Fruit fly (Drosophila melanogaster): Measurements from ENCODE around the gene CG7295.
A peak's percentile ranks its signal among the peaks of the same experiment; 100 is the strongest.

The CG7295 gene

DNA sequence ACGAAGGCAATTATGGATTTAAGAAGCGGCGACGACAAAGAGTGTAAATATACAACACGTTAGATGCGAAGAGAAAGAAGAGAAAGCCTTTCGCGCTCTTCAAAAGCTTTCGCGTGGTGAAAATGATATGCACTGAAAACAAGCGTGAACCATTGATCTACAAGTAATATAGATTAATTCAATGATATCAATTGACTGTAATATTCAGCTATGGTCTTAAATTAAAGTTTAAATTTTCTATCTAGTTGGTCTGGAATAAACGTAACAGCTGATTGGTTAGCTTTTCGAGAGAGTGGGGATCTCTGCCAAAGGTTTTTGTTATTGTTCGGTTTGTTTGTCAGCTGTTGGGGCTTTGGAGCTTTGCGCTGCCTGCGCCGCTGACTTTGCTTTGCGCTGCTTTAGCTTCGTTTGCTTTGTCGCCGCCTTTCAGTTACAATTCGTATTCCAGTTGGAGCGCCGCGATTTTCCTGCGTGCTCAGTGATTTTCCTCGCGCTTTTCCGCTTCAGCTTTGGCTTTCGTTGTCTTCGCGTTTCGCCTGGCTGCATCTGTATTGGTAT lies 41.8 kb downstream of the CG7295 start (continued):
- TF ChIP-seq CG7368 (GFP tag; optimal IDR thresholded peaks at IDR 0.05) (peak; percentile 31), Hr39 (GFP tag; optimal IDR thresholded peaks at IDR 0.05) (peak; percentile 17), Sox102F (GFP tag; optimal IDR thresholded peaks at IDR 0.05) (peak; percentile 68), vri (GFP tag; optimal IDR thresholded peaks at IDR 0.05) (peak; percentile 57), CG4318 (GFP tag; optimal IDR thresholded peaks at IDR 0.05) (no peak), Sox14 (GFP tag; optimal IDR thresholded peaks at IDR 0.05) (peak; percentile 21), Eip78C (GFP tag) (peak; percentile 87), fkh (GFP tag; optimal IDR thresholded peaks at IDR 0.05) (peak; percentile 32), svp (GFP tag) (peak; percentile 75), CG6808 (GFP tag; optimal IDR thresholded peaks at IDR 0.05) (no peak), cyc (GFP tag; optimal IDR thresholded peaks at IDR 0.05) (peak; percentile 22), CG11762 (GFP tag; optimal IDR thresholded peaks at IDR 0.05; ENCODE audit: insufficient read depth) (no peak), Ets21C (GFP tag; optimal IDR thresholded peaks at IDR 0.05) (peak; percentile 5), CG32006 (GFP tag; optimal IDR thresholded peaks at IDR 0.05) (peak; percentile 57), CG11294 (GFP tag; IDR thresholded peaks at IDR 0.05) (no peak), Blimp-1 (GFP tag; optimal IDR thresholded peaks at IDR 0.05) (no peak), CG6792 (GFP tag; optimal IDR thresholded peaks at IDR 0.05) (peak; percentile 36), CG6163 (GFP tag; IDR thresholded peaks at IDR 0.05) (peak; percentile 66), Ets96B (tag; optimal IDR thresholded peaks at IDR 0.05) (peak; percentile 18), Hr38 (GFP tag; optimal IDR thresholded peaks at IDR 0.05) (no peak), eg (GFP tag; IDR thresholded peaks at IDR 0.05) (peak; percentile 74), Eip75B (GFP tag; optimal IDR thresholded peaks at IDR 0.05) (no peak)

DNA sequence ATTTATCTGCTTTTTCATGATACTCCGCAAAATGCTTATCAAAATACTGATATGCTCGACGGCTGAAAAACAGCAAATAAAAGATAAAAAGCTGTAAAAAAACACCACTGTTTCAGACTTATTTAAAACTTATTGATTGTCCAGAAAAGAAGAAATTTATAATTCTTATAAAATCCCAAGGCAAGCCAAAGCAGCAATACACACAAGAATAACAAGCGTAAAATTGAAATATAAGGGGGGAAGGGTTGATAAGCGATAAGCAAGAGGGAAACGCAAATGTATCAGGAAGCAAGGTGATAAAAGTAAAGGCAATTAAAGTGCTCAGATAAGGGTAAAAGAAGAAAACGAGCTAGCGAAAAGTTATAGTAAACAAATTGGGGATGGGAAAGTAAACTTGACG lies 42.9 kb downstream of the CG7295 start:
- TF ChIP-seq cyc (GFP tag; optimal IDR thresholded peaks at IDR 0.05), result no peak
- peak; percentile 40 for TF ChIP-seq vri (GFP tag; optimal IDR thresholded peaks at IDR 0.05)
- peak; percentile 35 for TF ChIP-seq fkh (GFP tag; optimal IDR thresholded peaks at IDR 0.05)
- TF ChIP-seq CG11294 (GFP tag; IDR thresholded peaks at IDR 0.05), result no peak

dm6 chr2L:1913047-1913760 lies 43.6 kb downstream of the CG7295 start:
- TF ChIP-seq fd85E (GFP tag; optimal IDR thresholded peaks at IDR 0.05), result no peak
- TF ChIP-seq CG8319 (GFP tag; optimal IDR thresholded peaks at IDR 0.05), result no peak
- no peak for TF ChIP-seq vri (GFP tag; optimal IDR thresholded peaks at IDR 0.05)
- TF ChIP-seq lz (GFP tag; optimal IDR thresholded peaks at IDR 0.05), result no peak
- TF ChIP-seq CG8632 (GFP tag; optimal IDR thresholded peaks at IDR 0.05), result no peak
- no peak for TF ChIP-seq CG10669 (GFP tag; optimal IDR thresholded peaks at IDR 0.05)
- 0 out of 2 replicates have a peak, but pooled peaks have one; percentile 19 for TF ChIP-seq CG15336 (GFP tag; IDR thresholded peaks at IDR 0.05)
- peak; percentile 1 for TF ChIP-seq net (GFP tag; optimal IDR thresholded peaks at IDR 0.05)
- TF ChIP-seq fkh (GFP tag; optimal IDR thresholded peaks at IDR 0.05), result peak; percentile 49
- no peak for TF ChIP-seq CG6163 (GFP tag; IDR thresholded peaks at IDR 0.05)
- TF ChIP-seq CG9139 (GFP tag; optimal IDR thresholded peaks at IDR 0.05), result no peak
- TF ChIP-seq svp (GFP tag), result peak; percentile 48
- no peak for TF ChIP-seq Eip93F (GFP tag; optimal IDR thresholded peaks at IDR 0.05)
- no peak for TF ChIP-seq CG6792 (GFP tag; optimal IDR thresholded peaks at IDR 0.05)
- no peak for TF ChIP-seq CG32006 (GFP tag; optimal IDR thresholded peaks at IDR 0.05)
- TF ChIP-seq Smox (GFP tag; optimal IDR thresholded peaks at IDR 0.05), result no peak

DNA sequence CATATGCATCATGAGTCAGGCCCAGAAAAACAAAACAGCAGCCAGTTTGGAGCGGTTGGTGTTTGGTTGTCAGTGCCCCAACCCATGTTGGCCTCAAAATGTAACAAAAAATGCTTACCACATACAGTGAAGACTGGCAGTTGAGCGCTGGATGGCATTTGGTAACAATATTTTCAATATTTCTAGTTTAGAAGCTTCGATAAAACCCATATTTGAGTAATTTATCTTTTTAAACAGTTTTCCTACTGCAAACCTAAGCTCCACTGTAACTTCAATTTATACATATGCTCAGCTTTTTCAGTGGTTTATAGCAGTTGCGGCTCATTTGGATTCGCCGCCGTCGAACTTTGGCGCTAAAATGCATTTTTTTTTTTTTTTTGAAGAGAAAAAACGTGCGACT lies 46.9 kb downstream of the CG7295 start:
- TF ChIP-seq CG7368 (GFP tag; optimal IDR thresholded peaks at IDR 0.05) (no peak), Ets21C (GFP tag; optimal IDR thresholded peaks at IDR 0.05) (no peak), salr (GFP tag; optimal IDR thresholded peaks at IDR 0.05) (no peak), net (GFP tag; optimal IDR thresholded peaks at IDR 0.05) (peak; percentile 56), eg (GFP tag; IDR thresholded peaks at IDR 0.05) (peak; percentile 94), CG15336 (GFP tag; IDR thresholded peaks at IDR 0.05) (peak; percentile 88), Hr38 (GFP tag; optimal IDR thresholded peaks at IDR 0.05) (peak; percentile 56), acj6 (GFP tag; optimal IDR thresholded peaks at IDR 0.05) (peak; percentile 7), Sox102F (GFP tag; optimal IDR thresholded peaks at IDR 0.05) (peak; percentile 6), Eip78C (GFP tag) (peak; percentile 71), CG3032 (tag; optimal IDR thresholded peaks at IDR 0.05) (no peak), fkh (GFP tag; optimal IDR thresholded peaks at IDR 0.05) (no peak), CG11294 (GFP tag; IDR thresholded peaks at IDR 0.05) (peak; percentile 80), CG8319 (GFP tag; optimal IDR thresholded peaks at IDR 0.05) (no peak), CG16779 (tag; optimal IDR thresholded peaks at IDR 0.05) (no peak), dac (GFP tag; optimal IDR thresholded peaks at IDR 0.05) (peak; percentile 47), OdsH (GFP tag; optimal IDR thresholded peaks at IDR 0.05) (peak; percentile 71), Met (GFP tag; optimal IDR thresholded peaks at IDR 0.05) (no peak), CG8632 (GFP tag; optimal IDR thresholded peaks at IDR 0.05) (no peak), fd85E (GFP tag; optimal IDR thresholded peaks at IDR 0.05) (no peak), CG10631 (GFP tag; optimal IDR thresholded peaks at IDR 0.05) (no peak), esn (GFP tag; optimal IDR thresholded peaks at IDR 0.05) (peak; percentile 25), CG10669 (GFP tag; optimal IDR thresholded peaks at IDR 0.05) (no peak), Sox14 (GFP tag; optimal IDR thresholded peaks at IDR 0.05) (no peak), CG6163 (GFP tag; IDR thresholded peaks at IDR 0.05) (peak; percentile 58; the same call in 2 of the 3 replicates)

Data from whole organism, prepupa.